Worm (Caenorhabditis elegans): ENCODE data around the gene nhr-100.

DNA sequence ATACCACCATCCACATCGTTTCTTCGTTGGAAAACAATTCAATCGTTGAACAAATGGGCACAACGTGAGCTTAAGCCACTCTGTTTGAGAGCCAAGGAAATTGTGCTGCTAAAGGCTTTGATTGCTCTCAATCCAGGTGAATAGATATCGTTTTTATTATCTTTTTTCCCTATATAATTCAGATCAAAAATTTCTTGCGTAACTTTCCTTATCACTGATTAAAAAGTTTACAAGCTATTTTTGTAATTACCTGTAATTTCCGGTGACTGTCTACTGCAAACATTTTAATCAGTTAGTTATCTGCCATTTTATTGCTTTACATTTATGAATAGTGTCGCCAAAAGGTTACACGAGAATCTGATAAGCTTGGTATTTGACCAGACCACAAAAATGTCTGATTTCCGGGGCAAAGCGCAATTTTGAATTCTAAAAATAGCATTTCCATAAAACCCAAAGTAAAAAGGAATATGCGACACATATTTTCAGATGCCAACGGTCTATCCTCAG, 34.2 kb downstream of the nhr-100 start:
- TF ChIP-seq W03F9.2 (tag; optimal IDR thresholded peaks at IDR 0.05) (no peak), him-1 (tag; optimal IDR thresholded peaks at IDR 0.05) (no peak), dao-5 (tag; optimal IDR thresholded peaks at IDR 0.05) (no peak)
